Fruit fly (Drosophila melanogaster): ENCODE measurements around the gene Nufip.

Nufip gene

dm6 chr3L:18784562-18784961 is 36.4 kb upstream of the Nufip start (continued):
- peak; percentile 51; the same call in 1 of the 3 replicates for TF ChIP-seq sr (GFP tag; IDR thresholded peaks at IDR 0.05)
- TF ChIP-seq CG13287 (GFP tag; IDR thresholded peaks at IDR 0.05; ENCODE audit: partially characterized antibody), result no peak
- TF ChIP-seq pzg (GFP tag; optimal IDR thresholded peaks at IDR 0.05), result no peak
- TF ChIP-seq CG4730 (GFP tag; IDR thresholded peaks at IDR 0.05), result peak; percentile 68
- TF ChIP-seq CG8281 (tag; optimal IDR thresholded peaks at IDR 0.05), result peak; percentile 7
- peak; percentile 38 for TF ChIP-seq CG2120 (GFP tag; optimal IDR thresholded peaks at IDR 0.05)
- TF ChIP-seq ara (GFP tag; IDR thresholded peaks at IDR 0.05), result peak; percentile 61
- no peak for TF ChIP-seq lola (GFP tag; optimal IDR thresholded peaks at IDR 0.05)
- no peak for TF ChIP-seq dm (GFP tag; optimal IDR thresholded peaks at IDR 0.05)
- TF ChIP-seq CG2116 (GFP tag; optimal IDR thresholded peaks at IDR 0.05), result peak; percentile 17
- TF ChIP-seq Fer1 (GFP tag; optimal IDR thresholded peaks at IDR 0.05), result peak; percentile 37
- TF ChIP-seq ase (GFP tag; IDR thresholded peaks at IDR 0.05), result peak; percentile 79; the same call in 2 of the 3 replicates
- no peak for TF ChIP-seq CG6683 (GFP tag; optimal IDR thresholded peaks at IDR 0.05)
- TF ChIP-seq CG10321 (GFP tag; IDR thresholded peaks at IDR 0.05), result peak; percentile 56; the same call in 1 of the 2 replicates
- peak; percentile 8 for TF ChIP-seq exex (tag; optimal IDR thresholded peaks at IDR 0.05)
- peak; percentile 49 for TF ChIP-seq onecut (GFP tag; IDR thresholded peaks at IDR 0.05)
- TF ChIP-seq Dp (GFP tag; optimal IDR thresholded peaks at IDR 0.05), result no peak
- no peak for TF ChIP-seq gsb-n (tag; optimal IDR thresholded peaks at IDR 0.05)
- TF ChIP-seq CG10274 (GFP tag; optimal IDR thresholded peaks at IDR 0.05), result peak; percentile 35
- no peak for TF ChIP-seq mld (GFP tag; IDR thresholded peaks at IDR 0.05; ENCODE audit: partially characterized antibody)
- TF ChIP-seq CG14441 (GFP tag; IDR thresholded peaks at IDR 0.05), result peak; percentile 90
- TF ChIP-seq Myb (GFP tag; optimal IDR thresholded peaks at IDR 0.05), result peak; percentile 6
- TF ChIP-seq slbo (GFP tag; IDR thresholded peaks at IDR 0.05), result peak; percentile 66
- TF ChIP-seq chm (GFP tag; IDR thresholded peaks at IDR 0.05), result peak; percentile 60; the same call in 1 of the 2 replicates
- TF ChIP-seq Eip74EF (GFP tag; optimal IDR thresholded peaks at IDR 0.05), result peak in 1 of 2 experiments; percentile 8
- TF ChIP-seq gem (tag; optimal IDR thresholded peaks at IDR 0.05), result peak; percentile 82
- TF ChIP-seq CG32767 (GFP tag; IDR thresholded peaks at IDR 0.05), result peak; percentile 41; the same call in 1 of the 2 replicates
- TF ChIP-seq peb (GFP tag; IDR thresholded peaks at IDR 0.05), result peak; percentile 42; the same call in 1 of the 2 replicates
- peak; percentile 2 for TF ChIP-seq eyg (GFP tag; optimal IDR thresholded peaks at IDR 0.05)
- TF ChIP-seq fd102C (GFP tag; optimal IDR thresholded peaks at IDR 0.05), result no peak
- TF ChIP-seq wek (GFP tag; optimal IDR thresholded peaks at IDR 0.05), result no peak
- peak; percentile 32 for TF ChIP-seq CG1233 (GFP tag; optimal IDR thresholded peaks at IDR 0.05)
- TF ChIP-seq run (tag; optimal IDR thresholded peaks at IDR 0.05), result peak; percentile 48
- 0 out of 2 replicates have a peak, but pooled peaks have one; percentile 35 for TF ChIP-seq toy (GFP tag; IDR thresholded peaks at IDR 0.05)
- TF ChIP-seq Neu2 (GFP tag; optimal IDR thresholded peaks at IDR 0.05; ENCODE audit: borderline replicate concordance), result no peak
- no peak for TF ChIP-seq CG12236 (GFP tag; optimal IDR thresholded peaks at IDR 0.05)
- TF ChIP-seq pan (optimal IDR thresholded peaks at IDR 0.05), result no peak
- peak in 1 of 2 experiments; percentile 91 for TF ChIP-seq pan (GFP tag; optimal IDR thresholded peaks at IDR 0.05 in 1 of 2, IDR thresholded peaks at IDR 0.05 in 1 of 2)
- peak; percentile 21 for TF ChIP-seq pum (GFP tag; optimal IDR thresholded peaks at IDR 0.05)
- peak; percentile 56; the same call in 1 of the 2 replicates for TF ChIP-seq Oaz (GFP tag; IDR thresholded peaks at IDR 0.05)
- TF ChIP-seq sqz (GFP tag; optimal IDR thresholded peaks at IDR 0.05), result no peak
- TF ChIP-seq pb (GFP tag; optimal IDR thresholded peaks at IDR 0.05), result no peak
- peak; percentile 66 for TF ChIP-seq CG13424 (tag; optimal IDR thresholded peaks at IDR 0.05)
- TF ChIP-seq CG34422 (GFP tag; IDR thresholded peaks at IDR 0.05), result peak; percentile 84

All from whole organism, embryonic.